Fruit fly (Drosophila melanogaster) whole organism, embryonic: ENCODE data around the gene CG32147.
A peak's percentile ranks its signal among the peaks of the same experiment; 100 is the strongest.

Experiments used
- CG10147 ChIP-seq: fragments of 200-800 bp; sonication (Bioruptor generic); optimal IDR thresholded peaks from 2 replicates; lab custom pipeline; 2019; ENCODE audit warnings: missing biosample characterization, mild to moderate bottlenecking, missing genetic modification characterization, moderate library complexity
- CG11398 ChIP-seq: fragments of 200-800 bp; sonication (Bioruptor generic); optimal IDR thresholded peaks from 2 replicates; lab custom pipeline; 2016; ENCODE audit warnings: missing biosample characterization, missing genetic modification characterization
- CG12769 ChIP-seq: fragments of 200-800 bp; sonication (Bioruptor generic); optimal IDR thresholded peaks from 2 replicates; lab custom pipeline; 2019; ENCODE audit warnings: missing biosample characterization, mild to moderate bottlenecking, missing genetic modification characterization, moderate library complexity
- CG13296 ChIP-seq: fragments of 200-800 bp; sonication (Bioruptor generic); optimal IDR thresholded peaks from 3 replicates; lab custom pipeline; 2018; ENCODE audit warnings: missing biosample characterization, mild to moderate bottlenecking, missing genetic modification characterization
- CG13624 ChIP-seq: fragments of 200-800 bp; sonication (Bioruptor generic); optimal IDR thresholded peaks from 2 replicates; lab custom pipeline; 2016; ENCODE audit warnings: missing biosample characterization, missing genetic modification characterization
- CG16863 ChIP-seq: fragments of 200-800 bp; sonication (Bioruptor generic); optimal IDR thresholded peaks from 3 replicates; lab custom pipeline; 2016; ENCODE audit warnings: missing biosample characterization, missing genetic modification characterization
- CG17328 ChIP-seq: fragments of 200-800 bp; sonication (Bioruptor generic); IDR thresholded peaks from 2 replicates; pipeline ENCODE4 v1.3.6; 2022; ENCODE audit warnings: missing biosample characterization, missing genetic modification characterization
- CG17568 ChIP-seq: fragments of 200-800 bp; sonication (Bioruptor generic); optimal IDR thresholded peaks from 2 replicates; lab custom pipeline; 2018; ENCODE audit warnings: missing biosample characterization, mild to moderate bottlenecking, missing genetic modification characterization, moderate library complexity
- CG18476 ChIP-seq: fragments of 200-800 bp; sonication (Bioruptor generic); optimal IDR thresholded peaks from 2 replicates; lab custom pipeline; 2016; ENCODE audit warnings: missing biosample characterization, mild to moderate bottlenecking, missing genetic modification characterization
- CG2116 ChIP-seq: fragments of 200-800 bp; sonication (Bioruptor generic); optimal IDR thresholded peaks from 3 replicates; lab custom pipeline; 2018; ENCODE audit warnings: missing biosample characterization, mild to moderate bottlenecking, missing genetic modification characterization
- CG2120 ChIP-seq: fragments of 200-800 bp; sonication (Bioruptor generic); optimal IDR thresholded peaks from 3 replicates; lab custom pipeline; 2016; ENCODE audit warnings: missing biosample characterization, missing genetic modification characterization
- CG2875 ChIP-seq: fragments of 200-800 bp; sonication (Bioruptor generic); optimal IDR thresholded peaks from 2 replicates; lab custom pipeline; 2017; ENCODE audit warnings: missing biosample characterization, mild to moderate bottlenecking, missing genetic modification characterization, missing genetic modification reagents
- CG4282 ChIP-seq: fragments of 200-800 bp; sonication (Bioruptor generic); optimal IDR thresholded peaks from 2 replicates; lab custom pipeline; 2016; ENCODE audit warnings: missing biosample characterization, missing genetic modification characterization
- CG4730 ChIP-seq: fragments of 200-800 bp; sonication (Bioruptor generic); IDR thresholded peaks from 2 replicates; pipeline ENCODE4 v1.3.6; 2022; ENCODE audit warnings: missing biosample characterization, missing genetic modification characterization
- CG6175 ChIP-seq: fragments of 200-800 bp; sonication (Bioruptor generic); IDR thresholded peaks from 3 replicates; pipeline ENCODE4 v1.3.6; 2022; ENCODE audit warnings: missing biosample characterization, missing genetic modification characterization
- CG7987 ChIP-seq: fragments of 200-800 bp; sonication (Bioruptor generic); optimal IDR thresholded peaks from 2 replicates; lab custom pipeline; 2018; ENCODE audit warnings: missing biosample characterization, mild to moderate bottlenecking, missing genetic modification characterization, moderate library complexity
- CoRest ChIP-seq: fragments of 200-800 bp; sonication (Bioruptor generic); optimal IDR thresholded peaks from 3 replicates; lab custom pipeline; 2018; ENCODE audit warnings: missing biosample characterization, mild to moderate bottlenecking, missing genetic modification characterization, moderate library complexity
- CrebB ChIP-seq: fragments of 200-800 bp; sonication (Bioruptor generic); optimal IDR thresholded peaks from 3 replicates; lab custom pipeline; 2018; ENCODE audit warnings: missing biosample characterization, mild to moderate bottlenecking, missing genetic modification characterization
- D ChIP-seq, 2 experiments: fragments of 200-800 bp in 1 of 2; fragments of >200 bp in 1 of 2; sonication (Bioruptor generic) in 1 of 2; optimal IDR thresholded peaks; 2 replicates in 1 of 2; 3 replicates in 1 of 2; lab custom pipeline; 2017; ENCODE audit warnings: mild to moderate bottlenecking in 1 of 2, missing biosample characterization in 1 of 2, missing genetic modification characterization in 1 of 2, missing genetic modification reagents in 1 of 2
- Deaf1 ChIP-seq: fragments of 200-800 bp; optimal IDR thresholded peaks from 3 replicates; lab custom pipeline; 2019; ENCODE audit warnings: missing biosample characterization, mild to moderate bottlenecking, missing genetic modification characterization, moderate library complexity
- Gsc ChIP-seq: fragments of 200-800 bp; sonication (Bioruptor generic); IDR thresholded peaks from 2 replicates; pipeline ENCODE4 v1.3.6; 2022; ENCODE audit warnings: missing biosample characterization, missing genetic modification characterization
- Gug ChIP-seq: fragments of 200-800 bp; sonication (Bioruptor generic); IDR thresholded peaks from 4 replicates; pipeline ENCODE4 v1.3.6; 2022; ENCODE audit warnings: missing biosample characterization, missing genetic modification characterization
- HHEX ChIP-seq: fragments of 200-800 bp; sonication (Bioruptor generic); optimal IDR thresholded peaks from 3 replicates; lab custom pipeline; 2017; ENCODE audit warnings: missing biosample characterization, mild to moderate bottlenecking, missing genetic modification characterization, missing genetic modification reagents
- Hr3 ChIP-seq: fragments of 200-800 bp; sonication (Bioruptor generic); optimal IDR thresholded peaks from 3 replicates; lab custom pipeline; 2016; ENCODE audit warnings: missing biosample characterization, missing genetic modification characterization
- Hr78 ChIP-seq, 2 experiments: fragments of 200-800 bp in 1 of 2; fragments of >200 bp in 1 of 2; sonication (Bioruptor generic) in 1 of 2; optimal IDR thresholded peaks; 2 replicates each; lab custom pipeline; 2017 to 2019; ENCODE audit warnings: missing biosample characterization in 2 of 2, missing genetic modification characterization in 2 of 2, mild to moderate bottlenecking in 1 of 2, moderate library complexity in 1 of 2
- MESR4 ChIP-seq: fragments of 200-800 bp; sonication (Bioruptor generic); optimal IDR thresholded peaks from 2 replicates; lab custom pipeline; 2018; ENCODE audit warnings: missing biosample characterization, mild to moderate bottlenecking, missing genetic modification characterization, moderate library complexity
- Mrtf ChIP-seq: fragments of 200-800 bp; sonication (Bioruptor generic); IDR thresholded peaks from 3 replicates; pipeline ENCODE4 v1.3.6; 2022; ENCODE audit warnings: missing biosample characterization, missing genetic modification characterization
- Usf ChIP-seq: fragments of 200-800 bp; sonication (Bioruptor generic); optimal IDR thresholded peaks from 2 replicates; lab custom pipeline; 2017; ENCODE audit warnings: missing genotype, missing biosample characterization, missing genetic modification characterization
- Xbp1 ChIP-seq: fragments of 200-800 bp; sonication (Bioruptor generic); optimal IDR thresholded peaks from 3 replicates; lab custom pipeline; 2016; ENCODE audit warnings: missing biosample characterization, mild to moderate bottlenecking, missing genetic modification characterization
- Xrp1 ChIP-seq: fragments of 200-800 bp; sonication (Bioruptor generic); IDR thresholded peaks from 2 replicates; pipeline ENCODE4 v1.3.6; 2022; ENCODE audit warnings: missing biosample characterization, missing genetic modification characterization
- amos ChIP-seq: fragments of 200-800 bp; sonication (Bioruptor generic); IDR thresholded peaks from 2 replicates; pipeline ENCODE4 v1.3.6; 2022; ENCODE audit warnings: missing biosample characterization, missing genetic modification characterization; ENCODE audit not compliant: partially characterized antibody
- ash1 ChIP-seq: fragments of 200-800 bp; sonication (Bioruptor generic); optimal IDR thresholded peaks from 2 replicates; lab custom pipeline; 2018; ENCODE audit warnings: missing biosample characterization, mild to moderate bottlenecking, missing genetic modification characterization
- az2 ChIP-seq: fragments of 200-800 bp; sonication (Bioruptor generic); optimal IDR thresholded peaks from 3 replicates; lab custom pipeline; 2016; ENCODE audit warnings: missing biosample characterization, missing genetic modification characterization
- bowl ChIP-seq: fragments of 200-800 bp; sonication (Bioruptor generic); IDR thresholded peaks from 2 replicates; pipeline ENCODE4 v1.3.6; 2022; ENCODE audit warnings: missing biosample characterization, missing genetic modification characterization
- cwo ChIP-seq: fragments of 200-800 bp; sonication (Bioruptor generic); optimal IDR thresholded peaks from 3 replicates; lab custom pipeline; 2017; ENCODE audit warnings: missing biosample characterization, missing genetic modification characterization, mild to moderate bottlenecking, moderate library complexity, missing genetic modification reagents
- en ChIP-seq: fragments of 200-800 bp; sonication (Bioruptor generic); optimal IDR thresholded peaks from 2 replicates; lab custom pipeline; 2016; ENCODE audit warnings: missing biosample characterization, missing genetic modification characterization
- eyg ChIP-seq: fragments of 200-800 bp; sonication (Bioruptor generic); optimal IDR thresholded peaks from 3 replicates; lab custom pipeline; 2016; ENCODE audit warnings: missing biosample characterization, missing genetic modification characterization
- gem ChIP-seq: fragments of 200-800 bp; sonication (Bioruptor generic); optimal IDR thresholded peaks from 2 replicates; lab custom pipeline; 2019; ENCODE audit warnings: missing biosample characterization, mild to moderate bottlenecking, missing genetic modification characterization, moderate library complexity
- gro ChIP-seq: fragments of 200-800 bp; sonication (Bioruptor generic); optimal IDR thresholded peaks from 2 replicates; lab custom pipeline; 2016; ENCODE audit warnings: missing biosample characterization, missing genetic modification characterization
- her ChIP-seq: fragments of 200-800 bp; sonication (Bioruptor generic); optimal IDR thresholded peaks from 2 replicates; lab custom pipeline; 2016; ENCODE audit warnings: missing biosample characterization, missing genetic modification characterization
- hkb ChIP-seq, 2 experiments: fragments of 200-800 bp in 1 of 2; fragments of >200 bp in 1 of 2; sonication (Bioruptor generic) in 1 of 2; IDR thresholded peaks in 1 of 2; optimal IDR thresholded peaks in 1 of 2; 2 replicates each; pipeline versions ENCODE4 v1.3.6 to Lab custom; 2017 to 2022; ENCODE audit warnings: missing biosample characterization in 1 of 2, missing genetic modification characterization in 1 of 2
- nerfin-1 ChIP-seq: fragments of 200-800 bp; sonication (Bioruptor generic); optimal IDR thresholded peaks from 3 replicates; lab custom pipeline; 2019; ENCODE audit warnings: missing biosample characterization, mild to moderate bottlenecking, missing genetic modification characterization, moderate library complexity
- p53 ChIP-seq: fragments of 200-800 bp; sonication (Bioruptor generic); optimal IDR thresholded peaks from 2 replicates; lab custom pipeline; 2016; ENCODE audit warnings: missing biosample characterization, missing genetic modification characterization
- psq ChIP-seq: fragments of 200-800 bp; sonication (Bioruptor generic); optimal IDR thresholded peaks from 2 replicates; lab custom pipeline; 2017; ENCODE audit warnings: missing biosample characterization, missing genetic modification characterization
- so ChIP-seq: fragments of 200-800 bp; sonication (Bioruptor generic); IDR thresholded peaks from 3 replicates; pipeline ENCODE4 v1.3.6; 2022; ENCODE audit warnings: missing biosample characterization, missing genetic modification characterization
- twi ChIP-seq: fragments of 200-800 bp; optimal IDR thresholded peaks from 2 replicates; lab custom pipeline; 2019; ENCODE audit warnings: missing biosample characterization, mild to moderate bottlenecking, missing genetic modification characterization, moderate library complexity
- zen ChIP-seq: fragments of 200-800 bp; sonication (Bioruptor generic); optimal IDR thresholded peaks from 3 replicates; lab custom pipeline; 2018; ENCODE audit warnings: missing biosample characterization, mild to moderate bottlenecking, missing genetic modification characterization, moderate library complexity

CG32147 gene

DNA sequence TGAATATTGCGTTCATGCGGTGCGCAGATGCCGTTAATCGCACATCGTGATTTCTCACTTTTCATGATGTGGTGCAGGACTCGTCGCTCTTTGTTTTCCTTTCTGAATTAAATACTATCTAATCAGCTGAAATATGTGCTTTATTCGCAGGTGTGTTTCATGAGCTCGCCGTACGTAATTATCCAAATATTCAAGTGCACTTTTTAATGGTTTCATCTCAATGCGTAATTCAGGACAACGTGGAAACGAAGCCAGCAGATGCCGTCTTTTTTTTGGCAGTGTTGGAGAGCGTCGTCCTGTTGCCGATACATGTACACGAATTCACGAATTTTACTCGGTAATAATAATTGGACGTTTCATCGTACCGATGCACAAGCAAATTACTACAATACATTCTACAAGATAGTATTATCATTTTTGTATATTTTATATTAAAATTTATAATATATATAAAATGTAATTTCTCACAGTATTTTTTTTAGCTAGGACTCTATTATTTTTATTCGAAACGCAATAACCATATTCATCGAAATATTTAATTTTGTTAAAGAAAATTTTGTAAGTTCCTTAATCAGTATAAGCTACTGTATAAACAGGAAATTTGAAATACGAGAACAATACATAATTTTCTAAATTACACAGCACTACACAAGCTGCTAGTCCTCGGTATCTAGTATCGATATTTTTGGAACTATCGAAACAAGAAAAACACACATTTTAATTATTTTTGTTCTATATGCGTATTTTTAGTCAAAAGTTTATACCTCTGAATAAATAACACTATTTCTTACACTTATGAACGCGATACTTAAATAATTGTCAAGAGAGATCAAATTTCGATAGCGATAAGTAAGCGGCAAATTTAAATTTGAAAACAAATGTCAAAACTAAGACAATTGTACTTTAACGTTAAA lies 6.9 kb downstream of the CG32147 start, which contains the start of gene CG12316 (continued):
- TF ChIP-seq CG2120 (GFP tag; lab: Kevin White, UChicago) (peak; percentile 92), CG13624 (GFP tag; lab: Kevin White, UChicago) (peak; percentile 93), ash1 (GFP tag; lab: Kevin White, UChicago) (peak; percentile 67), Deaf1 (peak; percentile 79), Xbp1 (GFP tag; lab: Kevin White, UChicago) (peak; percentile 88), Hr3 (GFP tag; lab: Kevin White, UChicago) (peak; percentile 85), CG17328 (peak; percentile 84), hkb (optimal IDR thresholded peaks at IDR 0.05; lab: Kevin White, UChicago) (no peak), hkb (GFP tag; IDR thresholded peaks at IDR 0.05; lab: Robert Waterston, UW) (peak; percentile 93), Xrp1 (GFP tag; lab: Robert Waterston, UW) (peak; percentile 93), Gug (GFP tag; lab: Robert Waterston, UW) (peak; percentile 77), twi (tag; lab: Kevin White, UChicago) (peak; percentile 86), gro (peak; percentile 92), CG18476 (GFP tag; lab: Kevin White, UChicago) (peak; percentile 89), CG4730 (GFP tag; lab: Robert Waterston, UW) (peak; percentile 60), CG16863 (peak; percentile 91), CG10147 (GFP tag; lab: Kevin White, UChicago) (peak; percentile 89), eyg (peak; percentile 85), MESR4 (peak; percentile 70), CG2875 (peak; percentile 89), CG2116 (peak; percentile 50), CG11398 (GFP tag; lab: Kevin White, UChicago) (peak; percentile 91), CG7987 (GFP tag; lab: Kevin White, UChicago) (peak; percentile 85), Gsc (GFP tag; lab: Robert Waterston, UW) (no peak), psq (GFP tag; lab: Kevin White, UChicago) (peak; percentile 29), nerfin-1 (tag; lab: Kevin White, UChicago) (peak; percentile 93), CoRest (tag; lab: Kevin White, UChicago) (peak; percentile 93), amos (GFP tag; lab: Robert Waterston, UW) (peak; percentile 76), en (GFP tag; lab: Kevin White, UChicago) (peak; percentile 85), bowl (peak; percentile 71; the same call in 1 of the 2 replicates), CG13296 (peak; percentile 93), cwo (GFP tag; lab: Kevin White, UChicago) (peak; percentile 90), CG4282 (peak; percentile 72), CG6175 (GFP tag; lab: Robert Waterston, UW) (peak; percentile 61; the same call in 1 of the 3 replicates), so (GFP tag; lab: Robert Waterston, UW) (peak; percentile 85), zen (tag; lab: Kevin White, UChicago) (peak; percentile 89), HHEX (GFP tag; lab: Kevin White, UChicago) (peak; percentile 85), CrebB (tag; lab: Kevin White, UChicago) (peak; percentile 92), her (peak; percentile 91), D (optimal IDR thresholded peaks at IDR 0.05; lab: Kevin White, UChicago) (peak; percentile 23), D (GFP tag; optimal IDR thresholded peaks at IDR 0.05; lab: Kevin White, UChicago) (peak; percentile 93), az2 (GFP tag; lab: Kevin White, UChicago) (peak; percentile 86), Mrtf (GFP tag; lab: Robert Waterston, UW) (peak; percentile 79), Usf (GFP tag; lab: Kevin White, UChicago) (peak; percentile 89), CG12769 (tag; lab: Kevin White, UChicago) (peak; percentile 91), p53 (peak; percentile 85), Hr78 (GFP tag; optimal IDR thresholded peaks at IDR 0.05; lab: Kevin White, UChicago) (peak in 1 of 2 experiments; percentile 82), CG17568 (no peak), gem (peak; percentile 95)
